Worm (Caenorhabditis elegans): Measurements from ENCODE around the gene unc-41.

DNA sequence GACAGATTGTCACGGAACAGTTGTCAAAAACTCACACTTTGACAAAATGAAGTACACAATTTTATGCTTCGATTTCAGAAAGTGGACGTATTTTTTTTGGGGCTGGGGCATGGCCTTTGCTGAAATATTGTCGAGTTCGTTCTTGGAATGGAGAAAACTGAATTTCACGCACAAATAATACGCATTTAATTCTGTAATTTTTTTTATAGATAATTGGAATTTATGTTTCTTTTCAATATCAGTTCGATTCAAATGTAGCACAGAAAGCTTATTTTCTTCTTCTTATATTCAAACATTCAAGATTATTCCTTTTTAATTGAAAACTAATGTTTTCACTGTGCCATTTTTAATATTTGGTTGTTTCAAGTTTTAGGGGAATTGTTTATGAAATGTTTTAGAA is 15.7 kb downstream of the unc-41 start, which contains the start of gene T07C12.10:
- TF ChIP-seq cog-1 (tag; optimal IDR thresholded peaks at IDR 0.05) (no peak), flt-1 (GFP tag; IDR thresholded peaks at IDR 0.05) (no peak)
